Worm (Caenorhabditis elegans) whole organism, young adult: ENCODE data around the gene T12A2.21.

ENCODE experiments used
- B0019.2 ChIP-seq: fragments of 200-800 bp; sonication (Bioruptor generic); conservative IDR thresholded peaks from 2 replicates; pipeline ENCODE4 v1.3.6; 2022; ENCODE audit warnings: missing genetic modification reagents, missing genetic modification characterization, missing compliant biosample characterization
- B0035.1 ChIP-seq: sonication (generic microtip); optimal IDR thresholded peaks from 2 replicates; lab custom pipeline; 2016; ENCODE audit warnings: missing genetic modification characterization, mild to moderate bottlenecking, missing compliant biosample characterization, missing genotype, missing genetic modification reagents
- B0336.3 ChIP-seq: fragments of 200-800 bp; sonication (Bioruptor generic); IDR thresholded peaks from 2 replicates; pipeline ENCODE4 v1.3.6; 2022; ENCODE audit warnings: missing genetic modification characterization, missing compliant biosample characterization
- C06A6.2 ChIP-seq: fragments of 200-800 bp; sonication (Bioruptor generic); conservative IDR thresholded peaks from 2 replicates; pipeline ENCODE4 v1.3.6; 2022; ENCODE audit warnings: missing genetic modification characterization, missing compliant biosample characterization
- D2030.7 ChIP-seq: fragments of 200-800 bp; sonication (Bioruptor generic); IDR thresholded peaks from 2 replicates; pipeline ENCODE4 v1.3.6; 2022; ENCODE audit warnings: missing genetic modification reagents, missing genetic modification characterization, missing compliant biosample characterization
- F10E7.11 ChIP-seq: sonication (generic microtip); optimal IDR thresholded peaks from 2 replicates; lab custom pipeline; 2017; ENCODE audit warnings: mild to moderate bottlenecking, missing genetic modification characterization, moderate library complexity, missing compliant biosample characterization
- F22D6.2 ChIP-seq: sonication (generic microtip); optimal IDR thresholded peaks from 2 replicates; lab custom pipeline; 2016; ENCODE audit warnings: mild to moderate bottlenecking, missing genetic modification characterization, missing compliant biosample characterization
- F37B4.10 ChIP-seq: fragments of 200-800 bp; sonication (Bioruptor generic); IDR thresholded peaks from 2 replicates; pipeline ENCODE4 v1.3.6; 2022; ENCODE audit warnings: missing genetic modification characterization, missing compliant biosample characterization
- F49E8.2 ChIP-seq: sonication (generic microtip); optimal IDR thresholded peaks from 3 replicates; lab custom pipeline; 2017; ENCODE audit warnings: missing genetic modification characterization, mild to moderate bottlenecking, missing compliant biosample characterization, antibody characterized with exemption, moderate library complexity; ENCODE audit not compliant: insufficient read depth
- F57C9.4 ChIP-seq: sonication (generic microtip); optimal IDR thresholded peaks from 2 replicates; lab custom pipeline; 2017; ENCODE audit warnings: mild to moderate bottlenecking, missing genetic modification characterization, missing compliant biosample characterization
- K11D2.4 ChIP-seq: fragments of 200-800 bp; sonication (Bioruptor generic); IDR thresholded peaks from 2 replicates; pipeline ENCODE4 v1.3.6; 2022; ENCODE audit warnings: missing genetic modification reagents, missing genetic modification characterization, missing compliant biosample characterization
- Y56A3A.18 ChIP-seq: fragments of 200-800 bp; sonication (Bioruptor generic); IDR thresholded peaks from 2 replicates; pipeline ENCODE4 v1.3.6; 2022; ENCODE audit warnings: missing genetic modification reagents, missing genetic modification characterization, missing compliant biosample characterization
- Y67H2A.10 ChIP-seq: fragments of 200-800 bp; sonication (Bioruptor generic); conservative IDR thresholded peaks from 2 replicates; pipeline ENCODE4 v1.3.6; 2022; ENCODE audit warnings: missing genetic modification reagents, missing genetic modification characterization, missing compliant biosample characterization
- Y79H2A.3 ChIP-seq: fragments of 200-800 bp; sonication (Bioruptor generic); conservative IDR thresholded peaks from 2 replicates; pipeline ENCODE4 v1.3.6; 2022; ENCODE audit warnings: missing genetic modification reagents, missing genetic modification characterization, missing compliant biosample characterization
- Y95B8A.8 ChIP-seq: fragments of 200-800 bp; sonication (Bioruptor generic); IDR thresholded peaks from 2 replicates; pipeline ENCODE4 v1.3.6; 2022; ENCODE audit warnings: missing genetic modification reagents, missing genetic modification characterization, missing compliant biosample characterization
- atf-7 ChIP-seq: sonication (generic microtip); optimal IDR thresholded peaks from 2 replicates; lab custom pipeline; 2017; ENCODE audit warnings: mild to moderate bottlenecking, missing genetic modification characterization, missing compliant biosample characterization
- attf-5 ChIP-seq: fragments of 200-800 bp; sonication (Bioruptor generic); optimal IDR thresholded peaks from 2 replicates; lab custom pipeline; 2018; ENCODE audit warnings: mild to moderate bottlenecking, missing genetic modification characterization, missing compliant biosample characterization
- bed-1 ChIP-seq: fragments of 200-800 bp; sonication (Bioruptor generic); IDR thresholded peaks from 2 replicates; pipeline ENCODE4 v1.3.6; 2022; ENCODE audit warnings: missing genetic modification reagents, missing genetic modification characterization, missing compliant biosample characterization
- bed-2 ChIP-seq: fragments of 200-800 bp; sonication (Bioruptor generic); IDR thresholded peaks from 2 replicates; pipeline ENCODE4 v1.3.6; 2022; ENCODE audit warnings: missing genetic modification reagents, missing genetic modification characterization, missing compliant biosample characterization
- cebp-1 ChIP-seq, 2 experiments: fragments of 200-800 bp in 1 of 2; sonication (Bioruptor generic) in 1 of 2; sonication (generic microtip) in 1 of 2; IDR thresholded peaks in 1 of 2; optimal IDR thresholded peaks in 1 of 2; 2 replicates each; pipeline versions ENCODE4 v1.3.6 to Lab custom; 2017 to 2022; ENCODE audit warnings: missing compliant biosample characterization in 2 of 2, missing genetic modification characterization in 2 of 2, mild to moderate bottlenecking in 1 of 2, missing genetic modification reagents in 1 of 2, moderate library complexity in 1 of 2
- cebp-2 ChIP-seq: fragments of 200-800 bp; sonication (Bioruptor generic); IDR thresholded peaks from 2 replicates; pipeline ENCODE4 v1.3.6; 2022; ENCODE audit warnings: missing genetic modification characterization, missing compliant biosample characterization
- ceh-27 ChIP-seq: fragments of 200-800 bp; sonication (Bioruptor generic); optimal IDR thresholded peaks from 2 replicates; lab custom pipeline; 2018; ENCODE audit warnings: mild to moderate bottlenecking, missing genetic modification characterization, moderate library complexity, missing compliant biosample characterization
- ceh-91 ChIP-seq: fragments of 200-800 bp; sonication (Bioruptor generic); IDR thresholded peaks from 2 replicates; pipeline ENCODE4 v1.3.6; 2022; ENCODE audit warnings: missing genetic modification reagents, missing genetic modification characterization, missing compliant biosample characterization
- chd-7 ChIP-seq: sonication (generic microtip); optimal IDR thresholded peaks from 2 replicates; lab custom pipeline; 2016; ENCODE audit warnings: mild to moderate bottlenecking, missing genetic modification characterization, moderate library complexity, missing compliant biosample characterization
- dox-1 ChIP-seq: fragments of 200-800 bp; sonication (Bioruptor generic); IDR thresholded peaks from 2 replicates; pipeline ENCODE4 v1.3.6; 2022; ENCODE audit warnings: missing genetic modification reagents, missing genetic modification characterization, missing compliant biosample characterization
- egl-44 ChIP-seq: fragments of 200-800 bp; sonication (Bioruptor generic); IDR thresholded peaks from 2 replicates; pipeline ENCODE4 v1.3.6; 2022; ENCODE audit warnings: missing genetic modification reagents, missing genetic modification characterization, missing compliant biosample characterization
- egrh-3 ChIP-seq: fragments of 200-800 bp; sonication (Bioruptor generic); IDR thresholded peaks from 2 replicates; pipeline ENCODE4 v1.3.6; 2022; ENCODE audit warnings: missing genetic modification reagents, missing genetic modification characterization, missing compliant biosample characterization
- ekl-4 ChIP-seq: fragments of 200-800 bp; sonication (Bioruptor generic); IDR thresholded peaks from 2 replicates; pipeline ENCODE4 v1.3.6; 2022; ENCODE audit warnings: missing genetic modification reagents, missing genetic modification characterization, missing compliant biosample characterization
- ets-4 ChIP-seq: fragments of 200-800 bp; sonication (Bioruptor generic); optimal IDR thresholded peaks from 2 replicates; lab custom pipeline; 2018; ENCODE audit warnings: mild to moderate bottlenecking, missing genetic modification characterization, missing compliant biosample characterization
- gei-17 ChIP-seq: fragments of 200-800 bp; sonication (Bioruptor generic); optimal IDR thresholded peaks from 2 replicates; lab custom pipeline; 2018; ENCODE audit warnings: mild to moderate bottlenecking, missing genetic modification characterization, missing compliant biosample characterization
- hlh-12 ChIP-seq: sonication (generic microtip); optimal IDR thresholded peaks from 2 replicates; lab custom pipeline; 2016; ENCODE audit warnings: missing genetic modification characterization, missing compliant biosample characterization
- hmg-20 ChIP-seq: fragments of 200-800 bp; sonication (Bioruptor generic); IDR thresholded peaks from 2 replicates; pipeline ENCODE4 v1.3.6; 2022; ENCODE audit warnings: missing genetic modification reagents, missing genetic modification characterization, missing compliant biosample characterization
- hrde-1 ChIP-seq: sonication (generic microtip); optimal IDR thresholded peaks from 2 replicates; lab custom pipeline; 2016; ENCODE audit warnings: missing genetic modification characterization, mild to moderate bottlenecking, missing compliant biosample characterization, moderate library complexity, missing genotype, missing genetic modification reagents, borderline replicate concordance
- lag-1 ChIP-seq: fragments of 200-800 bp; sonication (Bioruptor generic); IDR thresholded peaks from 2 replicates; pipeline ENCODE4 v1.3.6; 2022; ENCODE audit warnings: missing genetic modification reagents, missing genetic modification characterization, missing compliant biosample characterization
- lin-26 ChIP-seq: fragments of 200-800 bp; sonication (Bioruptor generic); IDR thresholded peaks from 2 replicates; pipeline ENCODE4 v1.3.6; 2022; ENCODE audit warnings: missing genetic modification reagents, missing genetic modification characterization, missing compliant biosample characterization
- lir-1 ChIP-seq: fragments of 200-800 bp; sonication (Bioruptor generic); conservative IDR thresholded peaks from 2 replicates; pipeline ENCODE4 v1.3.6; 2022; ENCODE audit warnings: missing genetic modification reagents, missing genetic modification characterization, missing compliant biosample characterization
- lsy-27 ChIP-seq: sonication (generic microtip); optimal IDR thresholded peaks from 2 replicates; lab custom pipeline; 2017; ENCODE audit warnings: missing genetic modification characterization, mild to moderate bottlenecking, missing compliant biosample characterization, antibody characterized with exemption, missing genotype, borderline replicate concordance; ENCODE audit not compliant: insufficient read depth
- madf-6 ChIP-seq: fragments of 200-800 bp; sonication (Bioruptor generic); IDR thresholded peaks from 2 replicates; pipeline ENCODE4 v1.3.6; 2022; ENCODE audit warnings: missing genetic modification reagents, missing genetic modification characterization, missing compliant biosample characterization
- mel-28 ChIP-seq: sonication (generic microtip); optimal IDR thresholded peaks from 2 replicates; lab custom pipeline; 2016; ENCODE audit warnings: borderline replicate concordance, mild to moderate bottlenecking, missing genetic modification characterization, missing compliant biosample characterization
- nhr-120 ChIP-seq: fragments of 200-800 bp; sonication (Bioruptor generic); IDR thresholded peaks from 2 replicates; pipeline ENCODE4 v1.3.6; 2022; ENCODE audit warnings: missing genetic modification characterization, missing compliant biosample characterization
- pha-4 ChIP-seq: fragments of 150-350 bp; sonication (generic microtip); optimal IDR thresholded peaks from 2 replicates; lab custom pipeline; 2014; ENCODE audit warnings: missing biosample characterization, missing genetic modification reagents, missing genetic modification characterization
- sdz-38 ChIP-seq: sonication (generic microtip); optimal IDR thresholded peaks from 2 replicates; lab custom pipeline; 2016; ENCODE audit warnings: missing genotype, missing genetic modification characterization, missing compliant biosample characterization
- snpc-4 ChIP-seq, 5 experiments: fragments of 150-350 bp in 1 of 5; sonication (generic microtip) in 4 of 5; optimal IDR thresholded peaks; 2 replicates each; lab custom pipeline; 2014 to 2018; ENCODE audit warnings: missing genetic modification characterization in 5 of 5, missing biosample characterization in 3 of 5, antibody characterized with exemption in 2 of 5, mild to moderate bottlenecking in 2 of 5, missing compliant biosample characterization in 2 of 5, missing genotype in 2 of 5, moderate library complexity in 2 of 5, missing genetic modification reagents in 1 of 5
- unc-130 ChIP-seq: sonication (generic microtip); optimal IDR thresholded peaks from 2 replicates; lab custom pipeline; 2016; ENCODE audit warnings: missing genetic modification reagents, missing genetic modification characterization, missing compliant biosample characterization
- unc-62 ChIP-seq: fragments of 150-350 bp; optimal IDR thresholded peaks from 2 replicates; lab custom pipeline; 2014; ENCODE audit warnings: missing biosample characterization, missing genetic modification reagents, missing genetic modification characterization
- ztf-3 ChIP-seq: fragments of 200-800 bp; sonication (Bioruptor generic); optimal IDR thresholded peaks from 2 replicates; lab custom pipeline; 2018; ENCODE audit warnings: mild to moderate bottlenecking, missing genetic modification characterization, missing compliant biosample characterization

The T12A2.21 gene

DNA sequence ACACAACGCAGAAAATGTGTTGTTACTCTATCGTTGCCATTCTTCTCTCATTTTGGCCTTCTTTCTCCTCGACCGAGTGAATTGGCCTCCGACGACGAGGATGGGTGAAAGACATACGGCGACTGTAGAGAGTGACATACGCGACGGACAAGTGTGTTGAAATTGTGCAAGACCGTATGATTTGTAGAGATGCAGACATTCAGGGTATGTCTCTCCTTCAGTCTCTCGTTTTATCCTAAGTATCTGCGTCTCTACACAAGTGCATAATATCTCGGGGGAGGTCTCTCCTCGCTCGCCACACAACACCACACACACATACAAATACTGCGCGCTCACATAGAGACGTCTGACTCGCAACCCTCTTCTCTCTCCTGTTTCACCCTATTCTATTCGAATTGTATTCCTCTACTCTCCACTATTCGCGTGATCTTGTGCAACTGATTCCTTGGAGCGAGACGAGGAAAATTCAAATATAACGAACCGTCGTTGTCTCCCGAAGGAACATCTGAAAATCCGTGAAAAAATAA lies 43.6 kb upstream of the T12A2.21 start, which contains the start of gene hmg-1.2 (continued):
- no peak for TF ChIP-seq D2030.7 (GFP tag; lab: Robert Waterston, UW)
- TF ChIP-seq madf-6 (GFP tag; lab: Robert Waterston, UW) = peak; percentile 38; the same call in 1 of the 2 replicates
- no peak for TF ChIP-seq F37B4.10 (GFP tag; lab: Robert Waterston, UW)
- peak; percentile 74 for TF ChIP-seq chd-7 (tag; lab: Kevin White, UChicago)
- TF ChIP-seq unc-62 = peak; percentile 83
- no peak for TF ChIP-seq sdz-38 (tag; lab: Kevin White, UChicago)
- peak; percentile 67 for TF ChIP-seq atf-7 (tag; lab: Kevin White, UChicago)
- TF ChIP-seq ceh-27 (GFP tag; lab: Kevin White, UChicago) = peak; percentile 76
- no peak for TF ChIP-seq hmg-20 (GFP tag; lab: Robert Waterston, UW)
- TF ChIP-seq Y67H2A.10 (GFP tag; lab: Robert Waterston, UW) = no peak
- no peak for TF ChIP-seq unc-130
- peak; percentile 27 for TF ChIP-seq lsy-27 (tag; lab: Kevin White, UChicago)
- no peak for TF ChIP-seq mel-28
- no peak for TF ChIP-seq F49E8.2 (tag; lab: Kevin White, UChicago)
- TF ChIP-seq snpc-4 (GFP tag; optimal IDR thresholded peaks at IDR 0.05; lab: Kevin White, UChicago) = peak; percentile 11
- TF ChIP-seq snpc-4 (tag; optimal IDR thresholded peaks at IDR 0.05; lab: Kevin White, UChicago) = peak in 3 of 4 experiments; percentile 60 to 75 (median 73)
- TF ChIP-seq dox-1 (GFP tag; lab: Robert Waterston, UW) = peak; percentile 73
- no peak for TF ChIP-seq lag-1 (GFP tag; lab: Robert Waterston, UW)
- no peak for TF ChIP-seq F57C9.4 (tag; lab: Kevin White, UChicago)
- TF ChIP-seq C06A6.2 = 0 out of 2 replicates have a peak, but pooled peaks have one; percentile 48
- TF ChIP-seq Y79H2A.3 (GFP tag; lab: Robert Waterston, UW) = no peak
- no peak for TF ChIP-seq ztf-3
- no peak for TF ChIP-seq B0019.2 (GFP tag; lab: Robert Waterston, UW)
- TF ChIP-seq bed-2 (GFP tag; lab: Robert Waterston, UW) = no peak
- TF ChIP-seq egrh-3 = 0 out of 2 replicates have a peak, but pooled peaks have one; percentile 32
- TF ChIP-seq K11D2.4 (GFP tag; lab: Robert Waterston, UW) = 0 out of 2 replicates have a peak, but pooled peaks have one; percentile 9
- peak; percentile 74 for TF ChIP-seq cebp-1 (GFP tag; IDR thresholded peaks at IDR 0.05; lab: Robert Waterston, UW)
- TF ChIP-seq cebp-1 (tag; optimal IDR thresholded peaks at IDR 0.05; lab: Kevin White, UChicago) = peak; percentile 94
- TF ChIP-seq bed-1 (GFP tag; lab: Robert Waterston, UW) = no peak
- no peak for TF ChIP-seq lir-1 (GFP tag; lab: Robert Waterston, UW)
- TF ChIP-seq B0336.3 (GFP tag; lab: Robert Waterston, UW) = peak; percentile 85
- no peak for TF ChIP-seq hrde-1
- no peak for TF ChIP-seq B0035.1
- no peak for TF ChIP-seq Y56A3A.18
- TF ChIP-seq Y95B8A.8 (GFP tag; lab: Robert Waterston, UW) = no peak
- TF ChIP-seq hlh-12 (tag; lab: Kevin White, UChicago) = no peak
- TF ChIP-seq lin-26 (GFP tag; lab: Robert Waterston, UW) = peak; percentile 47; the same call in 1 of the 2 replicates
- no peak for TF ChIP-seq ceh-91
- no peak for TF ChIP-seq F22D6.2
- TF ChIP-seq cebp-2 (GFP tag; lab: Robert Waterston, UW) = no peak
- TF ChIP-seq F10E7.11 (tag; lab: Kevin White, UChicago) = no peak
- no peak for TF ChIP-seq egl-44 (GFP tag; lab: Robert Waterston, UW)
- TF ChIP-seq ets-4 (GFP tag; lab: Kevin White, UChicago) = no peak
- peak; percentile 62 for TF ChIP-seq attf-5 (GFP tag; lab: Kevin White, UChicago)
- no peak; the same call in 1 of the 2 replicates for TF ChIP-seq ekl-4
- peak; percentile 67 for TF ChIP-seq gei-17 (GFP tag; lab: Kevin White, UChicago)
- TF ChIP-seq pha-4 (tag; lab: Kevin White, UChicago) = peak; percentile 25
- no peak for TF ChIP-seq nhr-120 (GFP tag; lab: Robert Waterston, UW)
